Worm (Caenorhabditis elegans) whole organism, mixed stage, embryonic: ENCODE data around the gene igdb-3.

Experiments used
- bed-3 ChIP-seq: fragments of 200-800 bp; sonication (Bioruptor generic); optimal IDR thresholded peaks from 3 replicates; lab custom pipeline; 2018; ENCODE audit warnings: mild to moderate bottlenecking, missing genetic modification characterization, moderate library complexity, missing compliant biosample characterization
- ceh-39 ChIP-seq: fragments of 150-350 bp; optimal IDR thresholded peaks from 2 replicates; lab custom pipeline; 2014; ENCODE audit warnings: missing biosample characterization, missing genetic modification characterization
- ceh-83 ChIP-seq: fragments of 200-800 bp; sonication (Bioruptor generic); optimal IDR thresholded peaks from 2 replicates; lab custom pipeline; 2018; ENCODE audit warnings: mild to moderate bottlenecking, missing genetic modification characterization, missing compliant biosample characterization
- ces-1 ChIP-seq: fragments of 150-350 bp; optimal IDR thresholded peaks from 2 replicates; lab custom pipeline; 2014; ENCODE audit warnings: missing biosample characterization, missing genetic modification reagents, missing genetic modification characterization
- cnd-1 ChIP-seq: fragments of 200-800 bp; sonication (Bioruptor generic); optimal IDR thresholded peaks from 2 replicates; lab custom pipeline; 2018; ENCODE audit warnings: mild to moderate bottlenecking, missing genetic modification characterization, missing compliant biosample characterization
- drap-1 ChIP-seq: fragments of 200-800 bp; sonication (Bioruptor generic); optimal IDR thresholded peaks from 3 replicates; lab custom pipeline; 2018; ENCODE audit warnings: mild to moderate bottlenecking, missing genetic modification characterization, missing compliant biosample characterization
- elt-1 ChIP-seq: sonication (generic microtip); optimal IDR thresholded peaks from 2 replicates; lab custom pipeline; 2017; ENCODE audit warnings: missing genetic modification characterization, mild to moderate bottlenecking, missing compliant biosample characterization, antibody characterized with exemption, moderate library complexity, borderline replicate concordance; ENCODE audit not compliant: insufficient read depth
- elt-3 ChIP-seq: fragments of 150-350 bp; optimal IDR thresholded peaks from 2 replicates; lab custom pipeline; 2014; ENCODE audit warnings: missing biosample characterization, missing genetic modification characterization
- flh-1 ChIP-seq: fragments of 200-800 bp; sonication (Bioruptor generic); optimal IDR thresholded peaks from 2 replicates; lab custom pipeline; 2018; ENCODE audit warnings: mild to moderate bottlenecking, missing genetic modification characterization, moderate library complexity, missing compliant biosample characterization
- ham-2 ChIP-seq: fragments of 200-800 bp; sonication (Bioruptor generic); optimal IDR thresholded peaks from 2 replicates; lab custom pipeline; 2018; ENCODE audit warnings: mild to moderate bottlenecking, missing genetic modification characterization, missing compliant biosample characterization
- hlh-1 ChIP-seq: fragments of 150-350 bp; optimal IDR thresholded peaks from 2 replicates; lab custom pipeline; 2014; ENCODE audit warnings: missing biosample characterization, missing genetic modification reagents, missing genetic modification characterization
- lin-13 ChIP-seq: fragments of 150-350 bp; optimal IDR thresholded peaks from 2 replicates; lab custom pipeline; 2014; ENCODE audit warnings: missing biosample characterization, missing genetic modification characterization
- lin-32 ChIP-seq: fragments of 200-800 bp; sonication (Bioruptor generic); optimal IDR thresholded peaks from 2 replicates; lab custom pipeline; 2018; ENCODE audit warnings: mild to moderate bottlenecking, missing genetic modification characterization, missing compliant biosample characterization
- lsy-2 ChIP-seq: fragments of 150-350 bp; optimal IDR thresholded peaks from 2 replicates; lab custom pipeline; 2014; ENCODE audit warnings: missing biosample characterization, missing genetic modification characterization
- mab-5 ChIP-seq: fragments of 150-350 bp; optimal IDR thresholded peaks from 2 replicates; lab custom pipeline; 2014; ENCODE audit warnings: missing biosample characterization, missing genetic modification characterization
- mep-1 ChIP-seq: fragments of 150-350 bp; optimal IDR thresholded peaks from 2 replicates; lab custom pipeline; 2017; ENCODE audit warnings: missing biosample characterization, missing genetic modification reagents, missing genetic modification characterization, inconsistent platforms
- mls-2 ChIP-seq: sonication (generic microtip); optimal IDR thresholded peaks from 2 replicates; lab custom pipeline; 2016; ENCODE audit warnings: mild to moderate bottlenecking, missing genetic modification characterization, moderate library complexity, missing compliant biosample characterization
- nhr-12 ChIP-seq: fragments of 150-350 bp; optimal IDR thresholded peaks from 2 replicates; lab custom pipeline; 2014; ENCODE audit warnings: missing biosample characterization, missing genetic modification characterization
- nhr-237 ChIP-seq: fragments of 150-350 bp; optimal IDR thresholded peaks from 2 replicates; lab custom pipeline; 2014; ENCODE audit warnings: missing biosample characterization, missing genetic modification characterization
- nhr-28 ChIP-seq: fragments of 150-350 bp; optimal IDR thresholded peaks from 2 replicates; lab custom pipeline; 2014; ENCODE audit warnings: missing biosample characterization, missing genetic modification characterization
- pha-4 ChIP-seq: fragments of 150-350 bp; optimal IDR thresholded peaks from 2 replicates; lab custom pipeline; 2018; ENCODE audit warnings: missing biosample characterization, missing genetic modification reagents, missing genetic modification characterization
- snpc-4 ChIP-seq: fragments of 150-350 bp; optimal IDR thresholded peaks from 2 replicates; lab custom pipeline; 2014; ENCODE audit warnings: missing biosample characterization, missing genetic modification characterization
- sptf-1 ChIP-seq: sonication (generic microtip); optimal IDR thresholded peaks from 2 replicates; lab custom pipeline; 2017; ENCODE audit warnings: mild to moderate bottlenecking, missing genetic modification characterization, moderate library complexity, missing compliant biosample characterization
- unc-120 ChIP-seq: sonication (generic microtip); optimal IDR thresholded peaks from 2 replicates; lab custom pipeline; 2017; ENCODE audit warnings: missing genetic modification characterization, missing compliant biosample characterization; ENCODE audit not compliant: poor library complexity, severe bottlenecking
- unc-39 ChIP-seq: fragments of 150-350 bp; optimal IDR thresholded peaks from 2 replicates; lab custom pipeline; 2014; ENCODE audit warnings: missing biosample characterization, missing genetic modification characterization
- unc-62 ChIP-seq: fragments of 150-350 bp; optimal IDR thresholded peaks from 2 replicates; lab custom pipeline; 2014; ENCODE audit warnings: missing biosample characterization, missing genetic modification reagents, missing genetic modification characterization
- zip-8 ChIP-seq: fragments of 150-350 bp; optimal IDR thresholded peaks from 2 replicates; lab custom pipeline; 2014; ENCODE audit warnings: missing biosample characterization, missing genetic modification characterization
- ztf-11 ChIP-seq: fragments of 150-350 bp; optimal IDR thresholded peaks from 2 replicates; lab custom pipeline; 2014; ENCODE audit warnings: missing biosample characterization, missing genetic modification characterization

igdb-3 gene

DNA sequence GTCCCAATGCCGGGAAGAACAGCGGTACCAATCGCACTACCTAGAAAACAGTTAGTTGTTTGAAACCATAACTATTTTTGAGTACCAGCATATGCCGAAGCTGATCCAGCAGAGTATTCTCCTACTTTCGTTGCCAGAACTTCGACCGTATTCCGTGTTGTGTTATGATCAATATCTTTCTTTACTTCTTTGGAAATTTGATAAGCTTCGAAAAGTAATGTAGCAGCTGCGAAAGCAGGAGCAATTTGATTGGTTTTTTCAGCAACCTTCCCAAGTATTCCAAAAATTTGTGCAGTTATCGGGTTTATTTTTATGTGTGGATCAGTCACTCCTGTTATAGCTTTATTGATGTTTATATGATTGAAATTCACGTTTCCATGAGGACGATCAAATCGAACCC, 25.2 kb upstream of the igdb-3 start:
- no peak for TF ChIP-seq unc-62 (GFP tag; lab: Kevin White, UChicago)
- no peak for TF ChIP-seq zip-8 (tag; lab: Kevin White, UChicago)
- TF ChIP-seq hlh-1 (tag; lab: Kevin White, UChicago): no peak
- no peak for TF ChIP-seq nhr-12 (tag; lab: Kevin White, UChicago)
- TF ChIP-seq sptf-1 (tag; lab: Kevin White, UChicago): no peak
- TF ChIP-seq unc-39 (tag; lab: Kevin White, UChicago): no peak
- TF ChIP-seq elt-3 (tag; lab: Kevin White, UChicago): no peak
- no peak for TF ChIP-seq ztf-11

DNA sequence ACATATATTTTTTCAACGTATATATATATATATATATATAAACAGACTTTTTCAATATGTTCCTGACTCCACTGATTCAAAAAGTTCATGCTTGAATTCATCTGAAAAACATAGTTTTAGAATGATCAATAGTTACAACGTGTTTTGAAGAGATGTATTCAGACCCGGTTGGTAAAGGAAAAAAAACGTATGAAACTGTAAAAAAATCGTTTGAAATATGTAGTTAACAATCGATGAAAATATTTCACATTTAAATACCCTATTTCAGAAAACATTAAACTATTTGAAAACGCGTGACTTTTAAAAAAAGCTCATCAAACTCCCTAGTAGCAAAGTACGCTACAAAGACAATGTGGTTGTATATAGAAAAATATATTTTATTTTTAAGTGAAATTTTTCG, 24.6 kb upstream of the igdb-3 start, which contains the start of gene C03B1.14:
Gene C03B1.14, minus strand, starts transcription at position 101 of the 400 bp plus-strand sequence.
- TF ChIP-seq bed-3 (GFP tag; lab: Kevin White, UChicago) (no peak), snpc-4 (tag; lab: Kevin White, UChicago) (no peak), lin-13 (tag; lab: Kevin White, UChicago) (no peak), lsy-2 (tag; lab: Kevin White, UChicago) (no peak), ham-2 (GFP tag; lab: Kevin White, UChicago) (no peak), ces-1 (GFP tag; lab: Kevin White, UChicago) (no peak)

DNA sequence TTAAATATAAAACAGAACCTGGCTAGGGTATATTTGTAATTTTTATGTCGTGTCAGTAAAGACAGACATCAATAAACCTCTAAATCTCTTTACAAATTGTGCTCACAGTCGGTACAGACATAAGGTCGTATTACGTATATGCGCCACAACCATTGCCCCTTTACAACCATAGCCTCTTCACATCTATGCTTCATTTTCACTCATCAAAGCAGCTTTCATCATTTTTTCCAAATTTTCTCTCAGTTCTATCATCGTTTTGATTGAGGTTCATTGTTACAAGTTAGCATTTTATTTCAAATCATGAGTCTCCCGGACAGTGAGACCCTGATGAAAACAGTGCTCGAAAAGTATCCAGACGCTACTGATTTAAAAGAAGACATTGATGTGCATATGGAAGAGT, 21.1 kb upstream of the igdb-3 start, which contains the start of gene C03B1.4:
Gene C03B1.4, plus strand, starts transcription at position 301 of the 400 bp plus-strand sequence.
- no peak for TF ChIP-seq nhr-12 (tag; lab: Kevin White, UChicago)
- TF ChIP-seq ceh-83: no peak
- TF ChIP-seq flh-1 (GFP tag; lab: Kevin White, UChicago): no peak
- TF ChIP-seq unc-62 (GFP tag; lab: Kevin White, UChicago): no peak
- no peak for TF ChIP-seq zip-8 (tag; lab: Kevin White, UChicago)
- TF ChIP-seq pha-4 (tag; lab: Kevin White, UChicago): no peak
- TF ChIP-seq nhr-28 (tag; lab: Kevin White, UChicago): no peak
- no peak for TF ChIP-seq mab-5 (tag; lab: Kevin White, UChicago)
- no peak for TF ChIP-seq elt-1
- TF ChIP-seq ceh-39: no peak

DNA sequence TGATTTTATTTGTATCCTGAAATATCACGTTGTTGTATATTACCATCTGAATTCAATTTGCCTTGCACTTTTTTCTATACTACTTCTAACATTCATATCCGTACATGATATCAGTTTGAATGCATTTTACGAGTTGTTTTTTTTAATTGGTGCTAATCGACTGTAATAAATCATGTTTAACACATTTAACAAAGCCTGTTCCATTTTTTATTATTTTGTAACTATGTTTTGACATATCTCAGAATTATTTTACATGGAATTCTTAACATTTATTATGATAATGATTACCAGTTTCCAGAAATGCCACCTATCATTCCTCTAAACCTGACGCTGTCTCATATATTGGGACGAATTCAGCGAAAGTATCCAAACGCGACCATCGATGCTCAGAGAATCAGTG, 19.6 kb upstream of the igdb-3 start, which contains the start of gene C03B1.3:
Gene C03B1.3, plus strand, starts transcription at position 301 of the 400 bp plus-strand sequence.
- no peak for TF ChIP-seq hlh-1 (tag; lab: Kevin White, UChicago)
- no peak for TF ChIP-seq mab-5 (tag; lab: Kevin White, UChicago)
- TF ChIP-seq lin-32 (GFP tag; lab: Kevin White, UChicago): no peak
- TF ChIP-seq unc-39 (tag; lab: Kevin White, UChicago): no peak
- no peak for TF ChIP-seq nhr-237 (tag; lab: Kevin White, UChicago)
- no peak for TF ChIP-seq elt-3 (tag; lab: Kevin White, UChicago)
- TF ChIP-seq ham-2 (GFP tag; lab: Kevin White, UChicago): no peak
- no peak for TF ChIP-seq snpc-4 (tag; lab: Kevin White, UChicago)
- no peak for TF ChIP-seq sptf-1 (tag; lab: Kevin White, UChicago)
- TF ChIP-seq bed-3 (GFP tag; lab: Kevin White, UChicago): no peak
- TF ChIP-seq pha-4 (tag; lab: Kevin White, UChicago): no peak
- TF ChIP-seq mls-2 (tag; lab: Kevin White, UChicago): no peak
- TF ChIP-seq ceh-83: no peak
- TF ChIP-seq mep-1: no peak
- TF ChIP-seq cnd-1 (tag; lab: Kevin White, UChicago): no peak
- TF ChIP-seq drap-1: no peak
- TF ChIP-seq, all 35 proteins: peak for 0

DNA sequence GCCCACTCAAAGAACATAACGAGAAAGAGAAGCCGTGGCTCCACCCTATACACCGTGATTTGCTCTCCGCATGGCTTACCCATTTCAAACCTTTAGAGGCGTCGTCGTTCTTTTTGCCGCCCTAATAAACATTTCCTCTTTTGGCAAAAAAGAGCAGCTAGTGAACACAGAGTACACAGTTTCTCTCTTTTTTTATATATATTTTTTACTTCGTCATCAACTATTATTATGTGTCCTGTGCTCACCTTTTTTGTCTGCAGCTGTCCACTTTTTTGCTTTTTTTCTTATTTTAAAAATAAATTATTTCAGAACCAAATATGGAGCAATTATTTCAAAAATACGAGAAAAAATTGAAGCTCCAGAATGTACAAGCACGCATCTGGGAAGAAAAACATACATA, 15.6 kb upstream of the igdb-3 start, which contains the start of gene C03B1.2:
Gene C03B1.2, plus strand, starts transcription at position 301 of the 400 bp plus-strand sequence.
- TF ChIP-seq unc-120 (tag; lab: Kevin White, UChicago): no peak
- no peak for TF ChIP-seq ceh-83
- no peak for TF ChIP-seq ces-1 (GFP tag; lab: Kevin White, UChicago)
- TF ChIP-seq ceh-39: no peak
- TF ChIP-seq ham-2 (GFP tag; lab: Kevin White, UChicago): no peak
- TF ChIP-seq snpc-4 (tag; lab: Kevin White, UChicago): no peak
- TF ChIP-seq unc-39 (tag; lab: Kevin White, UChicago): no peak
- TF ChIP-seq nhr-237 (tag; lab: Kevin White, UChicago): no peak
- TF ChIP-seq lsy-2 (tag; lab: Kevin White, UChicago): no peak
- TF ChIP-seq nhr-12 (tag; lab: Kevin White, UChicago): no peak
- no peak for TF ChIP-seq bed-3 (GFP tag; lab: Kevin White, UChicago)
